Worm (Caenorhabditis elegans) whole organism, early embryonic: ENCODE measurements around the gene cca-1.

Experiments used
- F13C5.2 ChIP-seq: sonication (generic microtip); optimal IDR thresholded peaks from 2 replicates; lab custom pipeline; 2017; ENCODE audit warnings: mild to moderate bottlenecking, missing genetic modification characterization, inconsistent platforms, missing compliant biosample characterization
- aly-1 ChIP-seq: sonication (generic microtip); optimal IDR thresholded peaks from 2 replicates; lab custom pipeline; 2016; ENCODE audit warnings: missing genetic modification characterization, missing compliant biosample characterization
- ama-1 ChIP-seq: fragments of 150-350 bp; optimal IDR thresholded peaks from 2 replicates; lab custom pipeline; 2014
- ceh-13 ChIP-seq: fragments of 200-800 bp; sonication (Bioruptor generic); optimal IDR thresholded peaks from 2 replicates; lab custom pipeline; 2018; ENCODE audit warnings: mild to moderate bottlenecking, missing genetic modification characterization, missing compliant biosample characterization
- ceh-36 ChIP-seq: sonication (generic microtip); optimal IDR thresholded peaks from 2 replicates; lab custom pipeline; 2016; ENCODE audit warnings: missing genetic modification characterization, inconsistent platforms, missing compliant biosample characterization
- flt-1 ChIP-seq: fragments of 200-800 bp; sonication (Bioruptor generic); IDR thresholded peaks from 2 replicates; pipeline ENCODE4 v1.3.6; 2022; ENCODE audit warnings: missing genetic modification characterization, missing compliant biosample characterization
- hmbx-1 ChIP-seq: sonication (generic microtip); optimal IDR thresholded peaks from 2 replicates; lab custom pipeline; 2016; ENCODE audit warnings: mild to moderate bottlenecking, missing genetic modification characterization, missing compliant biosample characterization
- hnd-1 ChIP-seq: sonication (generic microtip); optimal IDR thresholded peaks from 2 replicates; lab custom pipeline; 2016; ENCODE audit warnings: missing genetic modification characterization, missing compliant biosample characterization
- pes-1 ChIP-seq: fragments of 200-800 bp; sonication (Bioruptor generic); IDR thresholded peaks from 2 replicates; pipeline ENCODE4 v1.3.6; 2022; ENCODE audit warnings: missing genetic modification reagents, missing genetic modification characterization, missing compliant biosample characterization
- scrt-1 ChIP-seq: fragments of 200-800 bp; sonication (Bioruptor generic); IDR thresholded peaks from 2 replicates; pipeline ENCODE4 v1.3.6; 2022; ENCODE audit warnings: missing genetic modification characterization, missing compliant biosample characterization
- sea-1 ChIP-seq: fragments of 200-800 bp; sonication (Bioruptor generic); conservative IDR thresholded peaks from 2 replicates; pipeline ENCODE4 v1.3.6; 2022; ENCODE audit warnings: missing genetic modification characterization, missing compliant biosample characterization
- tbx-11 ChIP-seq: fragments of 200-800 bp; sonication (Bioruptor generic); IDR thresholded peaks from 2 replicates; pipeline ENCODE4 v1.3.6; 2022; ENCODE audit warnings: missing genetic modification characterization, missing compliant biosample characterization
- tbx-37 ChIP-seq: fragments of 200-800 bp; sonication (Bioruptor generic); conservative IDR thresholded peaks from 2 replicates; pipeline ENCODE4 v1.3.6; 2022; ENCODE audit warnings: missing genetic modification reagents, missing genetic modification characterization, missing compliant biosample characterization
- tra-4 ChIP-seq: sonication (generic microtip); optimal IDR thresholded peaks from 2 replicates; lab custom pipeline; 2017; ENCODE audit warnings: missing genetic modification characterization, missing compliant biosample characterization

- TF ChIP-seq ama-1 (lab: Kevin White, UChicago) = no peak
- TF ChIP-seq flt-1 (GFP tag; lab: Robert Waterston, UW) = no peak
- no peak for TF ChIP-seq tbx-37 (GFP tag; lab: Robert Waterston, UW)
- TF ChIP-seq sea-1 = no peak
- TF ChIP-seq scrt-1 (GFP tag; lab: Robert Waterston, UW) = no peak
- no peak for TF ChIP-seq F13C5.2 (tag; lab: Kevin White, UChicago)
- no peak for TF ChIP-seq pes-1 (GFP tag; lab: Robert Waterston, UW)
- no peak for TF ChIP-seq ceh-36 (tag; lab: Kevin White, UChicago)
- no peak for TF ChIP-seq aly-1 (tag; lab: Kevin White, UChicago)
- no peak for TF ChIP-seq tra-4 (tag; lab: Kevin White, UChicago)
- no peak for TF ChIP-seq tbx-11 (GFP tag; lab: Robert Waterston, UW)
- TF ChIP-seq hnd-1 (tag; lab: Kevin White, UChicago) = no peak
- no peak for TF ChIP-seq ceh-13 (GFP tag; lab: Kevin White, UChicago)
- TF ChIP-seq hmbx-1 (tag; lab: Kevin White, UChicago) = no peak
Observed at ce11 chrX:7867307-7867706, 8.4 kb downstream of the cca-1 start.
